Worm (Caenorhabditis elegans): ENCODE results near the gene Y22D7AL.7.

DNA sequence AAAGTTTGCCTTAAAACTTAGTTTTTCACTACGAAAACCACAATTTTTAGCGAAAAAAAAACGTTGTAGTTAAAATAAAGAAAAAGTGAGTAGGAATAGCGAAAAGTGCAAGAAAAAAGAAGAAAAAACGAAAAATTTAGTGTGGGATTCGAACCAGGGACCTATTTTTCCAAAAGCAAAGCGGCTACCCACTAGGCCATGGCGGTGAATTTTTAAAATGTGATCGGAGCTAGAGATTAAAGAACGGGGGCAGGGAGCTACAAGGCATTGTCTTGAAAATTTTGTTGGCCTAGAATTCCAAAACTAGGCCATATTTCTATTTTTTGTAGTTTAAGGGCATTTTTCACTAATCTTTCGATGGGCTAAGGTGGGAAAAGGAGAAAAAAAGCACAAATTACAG lies 27.2 kb downstream of the Y22D7AL.7 start:
- TF ChIP-seq mab-5 (tag; optimal IDR thresholded peaks at IDR 0.05) (no peak), blmp-1 (tag; optimal IDR thresholded peaks at IDR 0.05; ENCODE audit: insufficient read depth) (no peak), gmeb-1 (tag; optimal IDR thresholded peaks at IDR 0.05) (no peak), aly-2 (tag; optimal IDR thresholded peaks at IDR 0.05) (no peak)

All from whole organism, L2 larva.